Worm (Caenorhabditis elegans) whole organism, mixed stage, embryonic: Measurements from ENCODE around the gene T22C8.6.

Experiments
- bed-3 ChIP-seq: fragments of 200-800 bp; sonication (Bioruptor generic); optimal IDR thresholded peaks from 3 replicates; lab custom pipeline; 2018; ENCODE audit warnings: mild to moderate bottlenecking, missing genetic modification characterization, moderate library complexity, missing compliant biosample characterization
- blmp-1 ChIP-seq: fragments of 150-350 bp; optimal IDR thresholded peaks from 2 replicates; lab custom pipeline; 2014; ENCODE audit warnings: missing biosample characterization, missing genetic modification characterization
- ceh-39 ChIP-seq: fragments of 150-350 bp; optimal IDR thresholded peaks from 2 replicates; lab custom pipeline; 2014; ENCODE audit warnings: missing biosample characterization, missing genetic modification characterization
- ceh-43 ChIP-seq: fragments of 200-800 bp; sonication (Bioruptor generic); optimal IDR thresholded peaks from 2 replicates; lab custom pipeline; 2018; ENCODE audit warnings: mild to moderate bottlenecking, missing genetic modification characterization, moderate library complexity, missing compliant biosample characterization
- ceh-83 ChIP-seq: fragments of 200-800 bp; sonication (Bioruptor generic); optimal IDR thresholded peaks from 2 replicates; lab custom pipeline; 2018; ENCODE audit warnings: mild to moderate bottlenecking, missing genetic modification characterization, missing compliant biosample characterization
- ces-1 ChIP-seq: fragments of 150-350 bp; optimal IDR thresholded peaks from 2 replicates; lab custom pipeline; 2014; ENCODE audit warnings: missing biosample characterization, missing genetic modification reagents, missing genetic modification characterization
- cnd-1 ChIP-seq: fragments of 200-800 bp; sonication (Bioruptor generic); optimal IDR thresholded peaks from 2 replicates; lab custom pipeline; 2018; ENCODE audit warnings: mild to moderate bottlenecking, missing genetic modification characterization, missing compliant biosample characterization
- drap-1 ChIP-seq: fragments of 200-800 bp; sonication (Bioruptor generic); optimal IDR thresholded peaks from 3 replicates; lab custom pipeline; 2018; ENCODE audit warnings: mild to moderate bottlenecking, missing genetic modification characterization, missing compliant biosample characterization
- elt-3 ChIP-seq: fragments of 150-350 bp; optimal IDR thresholded peaks from 2 replicates; lab custom pipeline; 2014; ENCODE audit warnings: missing biosample characterization, missing genetic modification characterization
- flh-1 ChIP-seq: fragments of 200-800 bp; sonication (Bioruptor generic); optimal IDR thresholded peaks from 2 replicates; lab custom pipeline; 2018; ENCODE audit warnings: mild to moderate bottlenecking, missing genetic modification characterization, moderate library complexity, missing compliant biosample characterization
- ham-2 ChIP-seq: fragments of 200-800 bp; sonication (Bioruptor generic); optimal IDR thresholded peaks from 2 replicates; lab custom pipeline; 2018; ENCODE audit warnings: mild to moderate bottlenecking, missing genetic modification characterization, missing compliant biosample characterization
- hlh-1 ChIP-seq: fragments of 150-350 bp; optimal IDR thresholded peaks from 2 replicates; lab custom pipeline; 2014; ENCODE audit warnings: missing biosample characterization, missing genetic modification reagents, missing genetic modification characterization
- lin-13 ChIP-seq: fragments of 150-350 bp; optimal IDR thresholded peaks from 2 replicates; lab custom pipeline; 2014; ENCODE audit warnings: missing biosample characterization, missing genetic modification characterization
- lin-32 ChIP-seq: fragments of 200-800 bp; sonication (Bioruptor generic); optimal IDR thresholded peaks from 2 replicates; lab custom pipeline; 2018; ENCODE audit warnings: mild to moderate bottlenecking, missing genetic modification characterization, missing compliant biosample characterization
- lsy-2 ChIP-seq: fragments of 150-350 bp; optimal IDR thresholded peaks from 2 replicates; lab custom pipeline; 2014; ENCODE audit warnings: missing biosample characterization, missing genetic modification characterization
- mab-5 ChIP-seq: fragments of 150-350 bp; optimal IDR thresholded peaks from 2 replicates; lab custom pipeline; 2014; ENCODE audit warnings: missing biosample characterization, missing genetic modification characterization
- mep-1 ChIP-seq: fragments of 150-350 bp; optimal IDR thresholded peaks from 2 replicates; lab custom pipeline; 2017; ENCODE audit warnings: missing biosample characterization, missing genetic modification reagents, missing genetic modification characterization, inconsistent platforms
- mls-2 ChIP-seq: sonication (generic microtip); optimal IDR thresholded peaks from 2 replicates; lab custom pipeline; 2016; ENCODE audit warnings: mild to moderate bottlenecking, missing genetic modification characterization, moderate library complexity, missing compliant biosample characterization
- nhr-2 ChIP-seq: fragments of 150-350 bp; optimal IDR thresholded peaks from 2 replicates; lab custom pipeline; 2014; ENCODE audit warnings: missing biosample characterization, missing genetic modification characterization
- nhr-237 ChIP-seq: fragments of 150-350 bp; optimal IDR thresholded peaks from 2 replicates; lab custom pipeline; 2014; ENCODE audit warnings: missing biosample characterization, missing genetic modification characterization
- nhr-28 ChIP-seq: fragments of 150-350 bp; optimal IDR thresholded peaks from 2 replicates; lab custom pipeline; 2014; ENCODE audit warnings: missing biosample characterization, missing genetic modification characterization
- nhr-76 ChIP-seq: sonication (generic microtip); optimal IDR thresholded peaks from 2 replicates; lab custom pipeline; 2017; ENCODE audit warnings: missing biosample characterization, missing genetic modification characterization
- pha-4 ChIP-seq: fragments of 150-350 bp; optimal IDR thresholded peaks from 2 replicates; lab custom pipeline; 2018; ENCODE audit warnings: missing biosample characterization, missing genetic modification reagents, missing genetic modification characterization
- snpc-4 ChIP-seq: fragments of 150-350 bp; optimal IDR thresholded peaks from 2 replicates; lab custom pipeline; 2014; ENCODE audit warnings: missing biosample characterization, missing genetic modification characterization
- unc-120 ChIP-seq: sonication (generic microtip); optimal IDR thresholded peaks from 2 replicates; lab custom pipeline; 2017; ENCODE audit warnings: missing genetic modification characterization, missing compliant biosample characterization; ENCODE audit not compliant: poor library complexity, severe bottlenecking
- unc-39 ChIP-seq: fragments of 150-350 bp; optimal IDR thresholded peaks from 2 replicates; lab custom pipeline; 2014; ENCODE audit warnings: missing biosample characterization, missing genetic modification characterization
- zip-8 ChIP-seq: fragments of 150-350 bp; optimal IDR thresholded peaks from 2 replicates; lab custom pipeline; 2014; ENCODE audit warnings: missing biosample characterization, missing genetic modification characterization
- ztf-11 ChIP-seq: fragments of 150-350 bp; optimal IDR thresholded peaks from 2 replicates; lab custom pipeline; 2014; ENCODE audit warnings: missing biosample characterization, missing genetic modification characterization

The T22C8.6 gene

ce11 chrII:8607662-8608061 is 22.4 kb downstream of the T22C8.6 start, which contains the start of gene F28C6.10:
Gene F28C6.10, plus strand, starts transcription at chrII:8607962.
- TF ChIP-seq mab-5 (tag; lab: Kevin White, UChicago): no peak
- TF ChIP-seq ces-1 (GFP tag; lab: Kevin White, UChicago): no peak
- no peak for TF ChIP-seq unc-39
- no peak for TF ChIP-seq lin-32
- TF ChIP-seq zip-8 (tag; lab: Kevin White, UChicago): no peak
- TF ChIP-seq pha-4: no peak
- TF ChIP-seq blmp-1 (tag; lab: Kevin White, UChicago): no peak
- no peak for TF ChIP-seq mep-1 (tag; lab: Kevin White, UChicago)
- TF ChIP-seq lsy-2 (tag; lab: Kevin White, UChicago): no peak
- no peak for TF ChIP-seq flh-1 (GFP tag; lab: Kevin White, UChicago)
- no peak for TF ChIP-seq cnd-1 (tag; lab: Kevin White, UChicago)
- no peak for TF ChIP-seq nhr-2 (tag; lab: Kevin White, UChicago)
- TF ChIP-seq ztf-11: no peak
- TF ChIP-seq drap-1 (GFP tag; lab: Kevin White, UChicago): no peak
- TF ChIP-seq nhr-28 (tag; lab: Kevin White, UChicago): no peak
- no peak for TF ChIP-seq ceh-83 (GFP tag; lab: Kevin White, UChicago)
- TF ChIP-seq snpc-4 (tag; lab: Kevin White, UChicago): no peak
- no peak for TF ChIP-seq lin-13 (tag; lab: Kevin White, UChicago)
- no peak for TF ChIP-seq mls-2 (tag; lab: Kevin White, UChicago)
- TF ChIP-seq ceh-43 (GFP tag; lab: Kevin White, UChicago): no peak

DNA sequence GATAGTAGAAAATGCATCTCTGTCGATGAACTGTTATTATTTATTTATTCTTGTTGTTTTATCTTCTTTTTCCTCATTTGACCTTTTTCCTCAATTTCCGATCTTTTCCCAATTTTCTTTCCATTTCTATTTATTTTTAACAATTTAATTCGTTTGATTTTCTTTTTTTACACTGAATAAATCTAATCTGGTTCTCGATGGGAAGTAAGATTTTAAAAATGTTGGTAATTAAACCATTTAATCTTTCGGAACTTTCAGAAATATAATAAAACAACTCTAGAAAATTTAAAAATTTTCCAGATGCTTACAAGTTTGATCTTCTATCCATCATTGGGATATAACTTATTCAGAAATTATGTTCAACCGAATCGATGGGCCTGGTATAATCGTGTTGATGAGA is 23.5 kb downstream of the T22C8.6 start, which contains the start of gene F28C6.8:
Gene F28C6.8, plus strand, starts transcription at position 301 of the 400 bp plus-strand sequence.
- TF ChIP-seq bed-3 (GFP tag; lab: Kevin White, UChicago) (no peak), ceh-43 (GFP tag; lab: Kevin White, UChicago) (no peak), nhr-76 (no peak), elt-3 (tag; lab: Kevin White, UChicago) (no peak)

DNA sequence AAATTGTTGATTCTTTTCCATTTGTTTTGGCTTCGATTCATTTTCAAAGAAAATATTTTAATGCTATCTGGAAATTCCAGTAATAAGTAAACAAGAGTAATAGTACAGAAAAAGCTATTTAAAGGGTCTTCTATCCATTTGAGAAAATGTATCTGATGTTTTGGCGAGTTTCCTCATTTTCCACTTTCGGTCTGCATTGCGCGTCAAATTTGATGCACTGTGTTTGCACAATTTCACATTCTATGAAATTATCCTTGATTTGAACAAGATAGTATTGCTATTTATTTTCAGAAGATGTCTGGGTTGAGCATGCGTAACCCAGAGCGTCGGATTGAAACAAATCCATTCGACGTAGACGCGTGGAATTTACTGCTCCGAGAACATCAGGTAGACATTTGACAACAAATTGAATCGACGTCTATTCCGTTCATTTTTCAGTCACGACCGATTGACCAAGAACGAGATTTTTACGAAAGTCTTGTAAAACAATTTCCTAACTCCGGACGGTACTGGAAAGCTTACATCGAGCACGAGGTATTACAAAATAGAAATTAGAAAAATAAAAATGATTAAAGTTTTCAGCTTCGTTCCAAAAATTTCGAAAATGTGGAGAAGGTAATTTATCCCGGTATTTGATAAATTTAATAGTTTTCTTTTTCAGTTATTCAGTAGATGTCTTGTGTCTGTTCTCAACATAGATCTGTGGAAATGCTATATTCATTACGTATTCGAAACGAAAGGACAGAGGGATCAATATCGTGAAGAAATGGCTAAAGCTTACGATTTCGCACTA is 26.3 kb downstream of the T22C8.6 start, which contains the start of gene suf-1:
Gene suf-1, plus strand, starts transcription at position 280 of the 793 bp plus-strand sequence.
- TF ChIP-seq lsy-2 (tag; lab: Kevin White, UChicago): peak; percentile 33
- TF ChIP-seq unc-120 (tag; lab: Kevin White, UChicago): no peak
- TF ChIP-seq ces-1 (GFP tag; lab: Kevin White, UChicago): peak; percentile 62

ce11 chrII:8602337-8602944 is 27.6 kb downstream of the T22C8.6 start, which contains the start of the genes cpf-1 and rpl-26:
Gene cpf-1, minus strand, starts transcription at chrII:8602440.
Gene rpl-26, plus strand, starts transcription at chrII:8602785.
- TF ChIP-seq ceh-39 (peak; percentile 7), ces-1 (GFP tag; lab: Kevin White, UChicago) (peak; percentile 49), zip-8 (tag; lab: Kevin White, UChicago) (no peak), pha-4 (peak; percentile 32), mep-1 (tag; lab: Kevin White, UChicago) (peak; percentile 74), hlh-1 (tag; lab: Kevin White, UChicago) (peak; percentile 1), nhr-237 (tag; lab: Kevin White, UChicago) (peak; percentile 54), lsy-2 (tag; lab: Kevin White, UChicago) (peak; percentile 78), bed-3 (GFP tag; lab: Kevin White, UChicago) (no peak), nhr-28 (tag; lab: Kevin White, UChicago) (no peak), flh-1 (GFP tag; lab: Kevin White, UChicago) (no peak)

DNA sequence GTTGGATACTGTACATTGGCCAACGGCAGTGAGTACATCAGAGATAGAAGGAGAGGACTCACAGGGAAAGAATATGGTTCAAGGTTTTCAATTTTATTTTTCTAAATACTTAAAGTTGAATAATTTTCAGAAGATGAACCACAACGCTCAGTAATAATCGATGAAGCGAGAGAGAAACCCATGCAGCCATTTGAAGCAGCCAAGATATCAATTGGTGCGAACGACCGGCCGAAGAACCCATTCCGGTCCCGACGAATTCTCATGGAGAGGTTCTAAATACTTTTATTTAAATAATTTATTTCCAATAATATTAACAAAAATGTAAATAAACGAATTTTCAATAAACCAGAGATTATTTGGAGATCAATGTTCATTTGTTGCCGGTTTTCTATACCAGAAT is 29.9 kb downstream of the T22C8.6 start, which contains the start of gene pigg-1:
Gene pigg-1, minus strand, starts transcription at position 101 of the 400 bp plus-strand sequence.
- no peak for TF ChIP-seq unc-39
- no peak for TF ChIP-seq nhr-237 (tag; lab: Kevin White, UChicago)
- TF ChIP-seq mab-5 (tag; lab: Kevin White, UChicago): no peak
- no peak for TF ChIP-seq elt-3 (tag; lab: Kevin White, UChicago)
- no peak for TF ChIP-seq ceh-83 (GFP tag; lab: Kevin White, UChicago)
- no peak for TF ChIP-seq pha-4
- TF ChIP-seq lsy-2 (tag; lab: Kevin White, UChicago): no peak
- no peak for TF ChIP-seq flh-1 (GFP tag; lab: Kevin White, UChicago)
- no peak for TF ChIP-seq zip-8 (tag; lab: Kevin White, UChicago)
- TF ChIP-seq ceh-43 (GFP tag; lab: Kevin White, UChicago): no peak
- no peak for TF ChIP-seq ham-2 (GFP tag; lab: Kevin White, UChicago)
- TF ChIP-seq blmp-1 (tag; lab: Kevin White, UChicago): no peak
